Worm (Caenorhabditis elegans): ENCODE results near the gene K07E3.1.

DNA sequence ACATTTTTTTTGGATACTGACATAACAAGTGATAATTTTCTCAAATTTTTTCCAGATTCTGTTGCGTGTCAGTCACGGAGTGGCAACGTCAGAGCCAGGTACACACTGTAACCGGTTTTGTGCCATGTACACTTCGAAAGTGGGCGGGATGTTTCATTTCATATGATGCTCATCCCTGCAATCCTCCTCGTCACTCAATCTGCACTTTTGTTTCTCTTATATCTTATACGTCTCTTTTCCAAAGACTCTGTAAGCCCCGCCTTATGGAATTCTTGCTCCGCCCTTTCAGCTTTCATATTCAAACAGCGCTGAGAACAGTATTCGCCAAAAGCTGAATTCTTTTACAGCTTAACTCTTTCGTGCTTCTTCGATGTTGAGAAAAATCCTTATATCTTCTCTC, 28.9 kb downstream of the K07E3.1 start, which contains the start of gene C02B8.3:
- TF ChIP-seq mxl-3 (GFP tag; optimal IDR thresholded peaks at IDR 0.05) (no peak), mdl-1 (tag; optimal IDR thresholded peaks at IDR 0.05) (no peak), pqm-1 (tag; optimal IDR thresholded peaks at IDR 0.05) (no peak)
